Worm (Caenorhabditis elegans): ENCODE results near the gene sec-3.

The sec-3 gene

ce11 chrX:3127626-3128142, 28.0 kb upstream of the sec-3 start (continued):
- TF ChIP-seq ceh-88 (GFP tag; IDR thresholded peaks at IDR 0.05), result peak; percentile 38; the same call in 1 of the 2 replicates
- peak; percentile 80 for TF ChIP-seq aly-2 (tag; optimal IDR thresholded peaks at IDR 0.05)
- peak; percentile 27 for TF ChIP-seq sox-4 (tag; optimal IDR thresholded peaks at IDR 0.05)
- peak; percentile 94 for TF ChIP-seq fkh-8 (tag; optimal IDR thresholded peaks at IDR 0.05)
- no peak for TF ChIP-seq hlh-17 (GFP tag; optimal IDR thresholded peaks at IDR 0.05; ENCODE audit: borderline replicate concordance)
- peak; percentile 91 for TF ChIP-seq unc-86 (tag; optimal IDR thresholded peaks at IDR 0.05)
- TF ChIP-seq ama-1 (optimal IDR thresholded peaks at IDR 0.05), result no peak
- no peak for TF ChIP-seq lin-39 (tag; optimal IDR thresholded peaks at IDR 0.05)
- TF ChIP-seq lin-13 (GFP tag; optimal IDR thresholded peaks at IDR 0.05), result peak; percentile 88
- peak; percentile 4 for TF ChIP-seq C04F5.9 (tag; optimal IDR thresholded peaks at IDR 0.05)
- no peak for TF ChIP-seq nhr-28 (tag; optimal IDR thresholded peaks at IDR 0.05)
- no peak for TF ChIP-seq unc-62 (GFP tag; optimal IDR thresholded peaks at IDR 0.05)
- TF ChIP-seq grh-1 (GFP tag; IDR thresholded peaks at IDR 0.05), result 0 out of 2 replicates have a peak, but pooled peaks have one; percentile 48
- peak; percentile 84 for TF ChIP-seq xbp-1 (tag; optimal IDR thresholded peaks at IDR 0.05)
- peak; percentile 52 to 63 (median 55) for TF ChIP-seq dpl-1 (GFP tag; optimal IDR thresholded peaks at IDR 0.05)
- peak; percentile 49 for TF ChIP-seq vab-15 (tag; optimal IDR thresholded peaks at IDR 0.05)
- peak; percentile 64 to 72 for TF ChIP-seq efl-1 (optimal IDR thresholded peaks at IDR 0.05)
- peak; percentile 34 to 93 for TF ChIP-seq efl-1 (GFP tag; optimal IDR thresholded peaks at IDR 0.05 in 1 of 2)
- peak; percentile 72 to 91 for TF ChIP-seq lsy-2 (tag; optimal IDR thresholded peaks at IDR 0.05)
- peak; percentile 69 for TF ChIP-seq irx-1 (tag; optimal IDR thresholded peaks at IDR 0.05)
- peak; percentile 75 for TF ChIP-seq hpl-2 (GFP tag; optimal IDR thresholded peaks at IDR 0.05)
- peak; percentile 76 for TF ChIP-seq ceh-8 (GFP tag; optimal IDR thresholded peaks at IDR 0.05)
- TF ChIP-seq zip-4 (GFP tag; optimal IDR thresholded peaks at IDR 0.05), result peak; percentile 69
- peak; percentile 58; the same call in 1 of the 2 replicates for TF ChIP-seq mab-9 (GFP tag; IDR thresholded peaks at IDR 0.05)
- peak; percentile 73 for TF ChIP-seq pqm-1 (tag; optimal IDR thresholded peaks at IDR 0.05)
- TF ChIP-seq hlh-4 (tag; optimal IDR thresholded peaks at IDR 0.05), result no peak
- TF ChIP-seq lin-14 (GFP tag; optimal IDR thresholded peaks at IDR 0.05), result peak; percentile 99
- TF ChIP-seq nhr-76 (tag; optimal IDR thresholded peaks at IDR 0.05), result no peak
- TF ChIP-seq ets-5 (GFP tag; IDR thresholded peaks at IDR 0.05), result no peak
- peak; percentile 86 for TF ChIP-seq egl-13 (tag; optimal IDR thresholded peaks at IDR 0.05)
- no peak for TF ChIP-seq efl-3 (GFP tag; optimal IDR thresholded peaks at IDR 0.05)
- TF ChIP-seq fkh-4 (tag; optimal IDR thresholded peaks at IDR 0.05; ENCODE audit: borderline replicate concordance), result peak; percentile 14
- TF ChIP-seq mdl-1 (tag; optimal IDR thresholded peaks at IDR 0.05), result peak in 1 of 2 experiments; percentile 91
- peak; percentile 92 for TF ChIP-seq fkh-10 (GFP tag; optimal IDR thresholded peaks at IDR 0.05)
- no peak for TF ChIP-seq sptf-1 (tag; optimal IDR thresholded peaks at IDR 0.05)
- no peak for TF ChIP-seq sup-37 (GFP tag; optimal IDR thresholded peaks at IDR 0.05)

DNA sequence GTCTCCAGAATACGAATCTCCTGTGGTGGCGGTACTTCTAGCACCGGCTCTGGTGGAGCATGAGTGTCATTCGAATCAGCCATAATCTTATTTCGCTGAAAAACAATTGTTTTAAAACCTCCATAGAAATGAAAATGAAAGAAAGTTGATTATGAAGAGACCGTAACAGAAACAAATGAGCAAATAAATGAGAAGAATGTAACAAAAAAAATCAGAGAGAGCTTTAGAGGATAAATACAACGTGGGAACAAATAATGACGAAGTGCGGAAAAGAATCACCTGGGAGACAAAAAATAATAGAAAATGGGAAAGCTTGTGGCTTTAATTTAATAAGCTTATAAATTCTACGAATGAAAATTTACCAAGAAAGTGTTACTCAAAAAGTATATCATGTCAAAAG, 27.3 kb upstream of the sec-3 start, which contains the start of gene spc-1:
Gene spc-1, minus strand, starts transcription at position 101 of the 400 bp plus-strand sequence.
- TF ChIP-seq fkh-4 (tag; optimal IDR thresholded peaks at IDR 0.05; ENCODE audit: borderline replicate concordance) (no peak), isw-1 (GFP tag; IDR thresholded peaks at IDR 0.05) (no peak), C04F5.9 (tag; optimal IDR thresholded peaks at IDR 0.05) (no peak), unc-130 (tag; optimal IDR thresholded peaks at IDR 0.05) (no peak), nhr-19 (GFP tag; conservative IDR thresholded peaks at IDR 0.05) (no peak), snpc-4 (tag; optimal IDR thresholded peaks at IDR 0.05) (no peak), blmp-1 (tag; optimal IDR thresholded peaks at IDR 0.05) (no peak), lin-14 (GFP tag; optimal IDR thresholded peaks at IDR 0.05) (no peak), tlp-1 (tag; optimal IDR thresholded peaks at IDR 0.05) (no peak), aha-1 (tag; optimal IDR thresholded peaks at IDR 0.05) (no peak), rnt-1 (tag; optimal IDR thresholded peaks at IDR 0.05) (no peak), ama-1 (optimal IDR thresholded peaks at IDR 0.05) (no peak), ceh-82 (tag; optimal IDR thresholded peaks at IDR 0.05) (no peak), nhr-77 (tag; optimal IDR thresholded peaks at IDR 0.05) (no peak), sup-37 (GFP tag; optimal IDR thresholded peaks at IDR 0.05) (no peak), F16B12.6 (tag; optimal IDR thresholded peaks at IDR 0.05) (no peak), lsy-2 (tag; optimal IDR thresholded peaks at IDR 0.05) (no peak), ceh-63 (GFP tag; optimal IDR thresholded peaks at IDR 0.05) (no peak)
